Worm (Caenorhabditis elegans): ENCODE data around the gene F25E5.16.

F25E5.16 gene

DNA sequence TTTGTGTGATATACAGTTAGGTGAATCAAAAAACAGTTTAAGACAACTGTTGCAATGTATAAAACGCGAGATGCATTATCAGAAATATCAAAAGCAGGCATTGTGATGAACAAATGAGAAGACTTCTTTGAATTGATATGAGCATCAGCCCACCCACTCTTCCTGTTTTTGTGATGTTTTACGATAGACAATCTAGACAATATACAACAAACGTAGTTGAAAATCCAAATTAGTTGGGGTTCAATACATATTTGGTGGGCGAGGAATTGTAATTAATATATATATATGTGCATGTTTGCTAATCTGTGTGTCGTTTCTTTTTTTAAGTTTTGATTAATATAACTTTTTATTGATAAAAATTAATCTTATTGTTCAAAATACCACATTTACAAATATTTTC, 34.7 kb downstream of the F25E5.16 start, which contains the start of gene str-28:
TSS of gene str-28 (minus strand) at position 101 of the 400 bp plus-strand sequence.
- TF ChIP-seq ceh-30 (tag; optimal IDR thresholded peaks at IDR 0.05) (no peak), pax-1 (tag; optimal IDR thresholded peaks at IDR 0.05) (no peak), unc-3 (GFP tag; conservative IDR thresholded peaks at IDR 0.05) (no peak), unc-3 (tag; optimal IDR thresholded peaks at IDR 0.05) (no peak), fax-1 (tag; optimal IDR thresholded peaks at IDR 0.05) (no peak), zip-5 (tag; optimal IDR thresholded peaks at IDR 0.05) (no peak), npax-4 (tag; optimal IDR thresholded peaks at IDR 0.05) (no peak), fkh-10 (GFP tag; optimal IDR thresholded peaks at IDR 0.05) (no peak)

DNA sequence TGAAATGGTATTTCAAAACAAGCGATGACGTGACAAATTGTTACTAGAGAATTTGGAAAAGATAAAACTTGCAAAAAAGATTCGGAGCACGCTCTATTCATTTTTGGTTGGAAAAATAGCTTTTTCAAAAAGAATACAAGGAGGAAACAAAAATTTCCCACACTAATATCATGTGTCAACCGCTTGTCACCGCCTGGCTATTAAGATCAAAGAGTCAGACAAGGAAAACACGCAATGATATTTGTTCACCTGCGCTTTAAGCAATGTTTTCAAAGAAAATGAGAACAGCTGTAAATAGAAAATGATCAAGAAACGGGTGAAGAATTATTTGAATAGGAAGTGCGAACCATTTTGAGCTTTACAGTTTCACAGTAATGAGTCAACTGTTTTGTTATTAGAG, 38.7 kb downstream of the F25E5.16 start, which contains the start of gene srh-125:
TSS of gene srh-125 (minus strand) at position 101 of the 400 bp plus-strand sequence.
- TF ChIP-seq ceh-34 (tag; optimal IDR thresholded peaks at IDR 0.05) (no peak), syd-9 (tag; optimal IDR thresholded peaks at IDR 0.05) (no peak), ama-1 (optimal IDR thresholded peaks at IDR 0.05) (no peak), sox-4 (tag; optimal IDR thresholded peaks at IDR 0.05) (no peak), F13H6.1 (tag; optimal IDR thresholded peaks at IDR 0.05) (no peak), unc-3 (GFP tag; conservative IDR thresholded peaks at IDR 0.05) (no peak), unc-3 (tag; optimal IDR thresholded peaks at IDR 0.05) (no peak), nhr-232 (tag; optimal IDR thresholded peaks at IDR 0.05) (no peak)

DNA sequence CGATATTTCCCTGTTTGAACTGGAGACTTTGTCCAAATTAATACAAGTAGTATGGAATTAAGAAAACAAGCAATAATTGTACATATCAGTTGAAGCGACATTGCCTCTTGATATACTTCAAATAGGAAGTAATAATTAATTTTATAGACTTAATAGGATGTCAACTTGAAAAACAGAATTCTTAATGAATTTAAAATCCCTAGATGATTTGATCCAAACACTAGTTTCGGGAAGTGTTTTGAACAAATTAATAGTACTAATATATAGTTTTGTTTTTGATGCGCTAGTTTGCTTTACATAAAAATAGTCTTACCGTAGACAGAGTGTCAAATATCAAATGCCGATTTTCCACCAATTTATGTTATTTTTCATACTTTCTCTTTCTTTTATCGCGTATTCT, 40.3 kb downstream of the F25E5.16 start, which contains the start of gene str-190:
TSS of gene str-190 (minus strand) at position 101 of the 400 bp plus-strand sequence.
- no peak for TF ChIP-seq nfya-1 (tag; optimal IDR thresholded peaks at IDR 0.05)

DNA sequence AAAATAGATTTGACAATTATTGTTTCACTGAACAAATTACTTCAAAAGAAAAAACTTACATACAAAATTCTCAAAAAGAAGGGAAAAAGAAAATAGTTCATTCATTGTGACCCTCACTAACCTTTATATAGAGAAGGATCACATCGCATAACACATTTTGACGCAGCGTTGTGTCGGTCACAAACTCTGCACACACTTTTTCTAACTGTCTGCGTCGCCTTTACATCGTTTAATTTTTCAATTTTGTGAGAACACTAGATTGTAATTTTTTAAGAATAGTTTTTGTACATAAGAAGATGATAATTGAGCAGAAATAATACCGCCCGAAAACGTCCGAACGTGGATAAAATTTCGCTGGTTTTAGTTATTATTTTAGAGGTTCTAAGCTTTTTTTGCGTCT, 42.9 kb downstream of the F25E5.16 start, which contains the start of gene C18B10.6:
TSS of gene C18B10.6 (minus strand) at position 101 of the 400 bp plus-strand sequence.
- TF ChIP-seq ceh-6 (GFP tag; optimal IDR thresholded peaks at IDR 0.05) (no peak), ztf-16 (tag; optimal IDR thresholded peaks at IDR 0.05) (no peak)

DNA sequence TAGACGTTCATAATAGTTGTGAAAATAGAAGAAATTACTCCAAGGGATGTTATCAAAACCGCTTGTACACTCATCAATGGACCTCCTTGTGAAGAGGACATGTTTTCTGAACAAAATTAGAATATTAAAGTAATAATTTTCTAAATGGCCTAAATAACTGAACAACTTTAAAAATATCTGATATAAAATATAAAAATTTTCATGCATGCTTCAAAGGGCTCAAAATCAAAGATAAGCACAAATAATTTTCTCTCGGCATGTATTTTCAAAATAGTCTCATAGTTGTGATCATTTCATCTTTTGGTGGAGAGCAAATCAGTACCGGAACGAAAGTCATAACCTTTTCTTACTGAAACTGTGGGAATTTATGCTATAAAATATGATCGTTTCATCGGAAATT, 46.9 kb downstream of the F25E5.16 start, which contains the start of gene srbc-8:
TSS of gene srbc-8 (minus strand) at position 101 of the 400 bp plus-strand sequence.
- TF ChIP-seq ceh-34 (tag; optimal IDR thresholded peaks at IDR 0.05) (no peak), ets-4 (tag; optimal IDR thresholded peaks at IDR 0.05) (no peak), ceh-6 (GFP tag; optimal IDR thresholded peaks at IDR 0.05) (no peak), pha-2 (tag; optimal IDR thresholded peaks at IDR 0.05) (no peak), Y22D7AL.16 (tag; optimal IDR thresholded peaks at IDR 0.05) (no peak), ceh-9 (tag; optimal IDR thresholded peaks at IDR 0.05) (no peak), ceh-18 (tag; optimal IDR thresholded peaks at IDR 0.05) (no peak), tbx-2 (tag; optimal IDR thresholded peaks at IDR 0.05) (no peak), eyg-1 (tag; optimal IDR thresholded peaks at IDR 0.05) (no peak), tbx-7 (tag; optimal IDR thresholded peaks at IDR 0.05) (no peak), sdc-2 (tag; optimal IDR thresholded peaks at IDR 0.05) (no peak)

DNA sequence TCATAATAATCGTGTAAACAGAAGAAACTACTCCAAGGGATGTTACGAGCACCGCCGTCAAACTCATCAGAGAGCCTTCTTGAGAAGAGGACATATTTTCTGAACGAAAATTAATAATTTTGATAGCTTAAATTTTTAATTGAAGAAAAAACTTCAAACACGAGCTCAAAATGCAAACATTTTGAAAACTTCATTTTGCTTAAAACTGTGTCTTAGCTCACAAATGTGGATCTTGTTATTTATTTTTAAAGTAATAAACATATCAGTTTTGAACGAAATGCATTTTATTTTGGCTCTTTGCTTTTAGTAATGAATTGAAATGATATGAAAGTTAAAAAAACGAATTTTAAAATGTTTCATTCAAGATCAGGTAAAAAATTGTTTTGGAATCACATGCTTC, 49.4 kb downstream of the F25E5.16 start, which contains the start of gene srbc-7:
TSS of gene srbc-7 (minus strand) at position 101 of the 400 bp plus-strand sequence.
- TF ChIP-seq ceh-31 (tag; optimal IDR thresholded peaks at IDR 0.05) (no peak), pros-1 (tag; optimal IDR thresholded peaks at IDR 0.05) (no peak), unc-3 (GFP tag; conservative IDR thresholded peaks at IDR 0.05) (no peak), unc-3 (tag; optimal IDR thresholded peaks at IDR 0.05) (no peak), npax-4 (tag; optimal IDR thresholded peaks at IDR 0.05) (no peak), syd-9 (tag; optimal IDR thresholded peaks at IDR 0.05) (no peak), ets-4 (tag; optimal IDR thresholded peaks at IDR 0.05) (no peak), ceh-48 (tag; optimal IDR thresholded peaks at IDR 0.05) (no peak), ahr-1 (tag; optimal IDR thresholded peaks at IDR 0.05) (no peak), ceh-14 (tag; optimal IDR thresholded peaks at IDR 0.05) (no peak), ceh-45 (GFP tag; IDR thresholded peaks at IDR 0.05) (no peak), ceh-9 (tag; optimal IDR thresholded peaks at IDR 0.05) (no peak), pax-1 (tag; optimal IDR thresholded peaks at IDR 0.05) (no peak), ceh-6 (GFP tag; optimal IDR thresholded peaks at IDR 0.05) (no peak), nhr-232 (tag; optimal IDR thresholded peaks at IDR 0.05) (no peak), lim-6 (tag; optimal IDR thresholded peaks at IDR 0.05) (no peak), elt-4 (tag; optimal IDR thresholded peaks at IDR 0.05) (no peak), lin-11 (tag; optimal IDR thresholded peaks at IDR 0.05) (no peak)
